Worm (Caenorhabditis elegans) whole organism, L4 larva: Measurements from ENCODE around the gene str-199.

Source experiments
- D1046.2 ChIP-seq: fragments of 200-800 bp; sonication (Bioruptor generic); IDR thresholded peaks from 2 replicates; pipeline ENCODE4 v1.3.6; 2022; ENCODE audit warnings: missing genetic modification characterization, missing compliant biosample characterization
- ama-1 ChIP-seq: fragments of 150-350 bp; optimal IDR thresholded peaks from 2 replicates; lab custom pipeline; 2014; ENCODE audit warnings: inconsistent platforms, mixed read lengths
- ceh-82 ChIP-seq: sonication (generic microtip); optimal IDR thresholded peaks from 2 replicates; lab custom pipeline; 2017; ENCODE audit warnings: missing biosample characterization, missing genetic modification characterization
- daf-8 ChIP-seq: fragments of 200-800 bp; sonication (Bioruptor generic); IDR thresholded peaks from 2 replicates; pipeline ENCODE4 v1.3.6; 2022; ENCODE audit warnings: missing genetic modification characterization, missing compliant biosample characterization
- dpl-1 ChIP-seq: fragments of 150-350 bp; optimal IDR thresholded peaks from 2 replicates; lab custom pipeline; 2014; ENCODE audit warnings: missing biosample characterization, missing genetic modification reagents, missing genetic modification characterization
- duxl-1 ChIP-seq: sonication (generic microtip); optimal IDR thresholded peaks from 2 replicates; lab custom pipeline; 2016; ENCODE audit warnings: mild to moderate bottlenecking, missing genetic modification characterization, moderate library complexity, missing compliant biosample characterization; ENCODE audit not compliant: poor library complexity
- fkh-10 ChIP-seq: fragments of 150-350 bp; optimal IDR thresholded peaks from 2 replicates; lab custom pipeline; 2014; ENCODE audit warnings: missing biosample characterization, missing genetic modification reagents, missing genetic modification characterization
- fos-1 ChIP-seq: fragments of 150-350 bp; optimal IDR thresholded peaks from 2 replicates; lab custom pipeline; 2014; ENCODE audit warnings: missing biosample characterization, missing genetic modification characterization
- lim-7 ChIP-seq: fragments of 200-800 bp; sonication (Bioruptor generic); IDR thresholded peaks from 2 replicates; pipeline ENCODE4 v1.3.6; 2022; ENCODE audit warnings: missing genetic modification characterization, missing compliant biosample characterization
- lin-29 ChIP-seq: fragments of 200-800 bp; sonication (Bioruptor generic); IDR thresholded peaks from 2 replicates; pipeline ENCODE4 v1.3.6; 2022; ENCODE audit warnings: missing genetic modification reagents, missing genetic modification characterization, missing compliant biosample characterization
- lir-3 ChIP-seq: sonication (generic microtip); optimal IDR thresholded peaks from 2 replicates; lab custom pipeline; 2016; ENCODE audit warnings: mild to moderate bottlenecking, missing genetic modification characterization, missing compliant biosample characterization
- nhr-11 ChIP-seq: fragments of 150-350 bp; optimal IDR thresholded peaks from 2 replicates; lab custom pipeline; 2014; ENCODE audit warnings: missing biosample characterization, missing genetic modification characterization
- snpc-4 ChIP-seq: fragments of 150-350 bp; optimal IDR thresholded peaks from 2 replicates; lab custom pipeline; 2014; ENCODE audit warnings: missing biosample characterization, missing genetic modification characterization
- unc-130 ChIP-seq: sonication (generic microtip); optimal IDR thresholded peaks from 2 replicates; lab custom pipeline; 2016; ENCODE audit warnings: missing genetic modification reagents, missing genetic modification characterization, missing compliant biosample characterization

DNA sequence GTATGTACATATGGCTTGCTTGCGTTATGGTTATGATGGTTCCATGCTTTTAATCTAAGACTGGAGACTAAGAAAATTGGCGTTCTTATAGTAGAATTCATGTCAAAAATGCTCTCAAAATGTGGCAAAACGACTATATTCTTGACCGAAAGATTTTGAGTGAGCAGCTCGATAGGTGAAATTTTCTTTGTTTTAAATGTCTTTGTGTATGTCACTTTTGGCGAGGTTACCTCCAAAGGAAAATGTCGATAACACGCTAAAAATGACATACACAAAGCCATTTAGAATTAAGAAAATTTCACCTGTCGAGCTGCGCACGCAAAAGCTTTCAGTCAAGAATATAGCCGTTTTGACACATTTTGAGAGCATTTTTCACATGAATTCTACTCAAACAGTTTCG lies 22.8 kb downstream of the str-199 start, which contains the start of gene srz-66:
- TF ChIP-seq ceh-82 (tag; lab: Kevin White, UChicago) (no peak), fkh-10 (GFP tag; lab: Kevin White, UChicago) (no peak), nhr-11 (tag; lab: Kevin White, UChicago) (no peak), daf-8 (GFP tag; lab: Robert Waterston, UW) (no peak), unc-130 (no peak), fos-1 (no peak), D1046.2 (GFP tag; lab: Robert Waterston, UW) (no peak), lir-3 (tag; lab: Kevin White, UChicago) (no peak), snpc-4 (tag; lab: Kevin White, UChicago) (no peak), lim-7 (GFP tag; lab: Robert Waterston, UW) (no peak), dpl-1 (GFP tag; lab: Kevin White, UChicago) (no peak), lin-29 (GFP tag; lab: Robert Waterston, UW) (no peak), ama-1 (lab: Kevin White, UChicago) (no peak), duxl-1 (tag; lab: Kevin White, UChicago) (no peak)
